Worm (Caenorhabditis elegans) whole organism, early embryonic: ENCODE measurements around the gene msp-56.

Source experiments
- flt-1 ChIP-seq: fragments of 200-800 bp; sonication (Bioruptor generic); IDR thresholded peaks from 2 replicates; pipeline ENCODE4 v1.3.6; 2022; ENCODE audit warnings: missing genetic modification characterization, missing compliant biosample characterization
- scrt-1 ChIP-seq: fragments of 200-800 bp; sonication (Bioruptor generic); IDR thresholded peaks from 2 replicates; pipeline ENCODE4 v1.3.6; 2022; ENCODE audit warnings: missing genetic modification characterization, missing compliant biosample characterization
- tbx-11 ChIP-seq: fragments of 200-800 bp; sonication (Bioruptor generic); IDR thresholded peaks from 2 replicates; pipeline ENCODE4 v1.3.6; 2022; ENCODE audit warnings: missing genetic modification characterization, missing compliant biosample characterization

msp-56 gene

ce11 chrIV:9889857-9890256, 48.5 kb downstream of the msp-56 start, which contains the start of gene ttbk-3:
TSS of gene ttbk-3 (minus strand) at chrIV:9889957.
- TF ChIP-seq tbx-11 (GFP tag; lab: Robert Waterston, UW) (no peak), scrt-1 (GFP tag; lab: Robert Waterston, UW) (no peak), flt-1 (GFP tag; lab: Robert Waterston, UW) (no peak)
